Worm (Caenorhabditis elegans) whole organism, mixed stage, embryonic: ENCODE results near the gene Y38H6C.8.
A peak's percentile ranks its signal among the peaks of the same experiment; 100 is the strongest.

ENCODE experiments used
- M03D4.4 ChIP-seq: sonication (generic microtip); optimal IDR thresholded peaks from 2 replicates; lab custom pipeline; 2017; ENCODE audit warnings: mild to moderate bottlenecking, missing genetic modification characterization, missing compliant biosample characterization
- bed-3 ChIP-seq: fragments of 200-800 bp; sonication (Bioruptor generic); optimal IDR thresholded peaks from 3 replicates; lab custom pipeline; 2018; ENCODE audit warnings: mild to moderate bottlenecking, missing genetic modification characterization, moderate library complexity, missing compliant biosample characterization
- blmp-1 ChIP-seq: fragments of 150-350 bp; optimal IDR thresholded peaks from 2 replicates; lab custom pipeline; 2014; ENCODE audit warnings: missing biosample characterization, missing genetic modification characterization
- ceh-39 ChIP-seq: fragments of 150-350 bp; optimal IDR thresholded peaks from 2 replicates; lab custom pipeline; 2014; ENCODE audit warnings: missing biosample characterization, missing genetic modification characterization
- ceh-43 ChIP-seq: fragments of 200-800 bp; sonication (Bioruptor generic); optimal IDR thresholded peaks from 2 replicates; lab custom pipeline; 2018; ENCODE audit warnings: mild to moderate bottlenecking, missing genetic modification characterization, moderate library complexity, missing compliant biosample characterization
- ceh-83 ChIP-seq: fragments of 200-800 bp; sonication (Bioruptor generic); optimal IDR thresholded peaks from 2 replicates; lab custom pipeline; 2018; ENCODE audit warnings: mild to moderate bottlenecking, missing genetic modification characterization, missing compliant biosample characterization
- ces-1 ChIP-seq: fragments of 150-350 bp; optimal IDR thresholded peaks from 2 replicates; lab custom pipeline; 2014; ENCODE audit warnings: missing biosample characterization, missing genetic modification reagents, missing genetic modification characterization
- elt-1 ChIP-seq: sonication (generic microtip); optimal IDR thresholded peaks from 2 replicates; lab custom pipeline; 2017; ENCODE audit warnings: missing genetic modification characterization, mild to moderate bottlenecking, missing compliant biosample characterization, antibody characterized with exemption, moderate library complexity, borderline replicate concordance; ENCODE audit not compliant: insufficient read depth
- elt-3 ChIP-seq: fragments of 150-350 bp; optimal IDR thresholded peaks from 2 replicates; lab custom pipeline; 2014; ENCODE audit warnings: missing biosample characterization, missing genetic modification characterization
- ham-2 ChIP-seq: fragments of 200-800 bp; sonication (Bioruptor generic); optimal IDR thresholded peaks from 2 replicates; lab custom pipeline; 2018; ENCODE audit warnings: mild to moderate bottlenecking, missing genetic modification characterization, missing compliant biosample characterization
- hlh-1 ChIP-seq: fragments of 150-350 bp; optimal IDR thresholded peaks from 2 replicates; lab custom pipeline; 2014; ENCODE audit warnings: missing biosample characterization, missing genetic modification reagents, missing genetic modification characterization
- lin-13 ChIP-seq: fragments of 150-350 bp; optimal IDR thresholded peaks from 2 replicates; lab custom pipeline; 2014; ENCODE audit warnings: missing biosample characterization, missing genetic modification characterization
- lin-32 ChIP-seq: fragments of 200-800 bp; sonication (Bioruptor generic); optimal IDR thresholded peaks from 2 replicates; lab custom pipeline; 2018; ENCODE audit warnings: mild to moderate bottlenecking, missing genetic modification characterization, missing compliant biosample characterization
- mab-5 ChIP-seq: fragments of 150-350 bp; optimal IDR thresholded peaks from 2 replicates; lab custom pipeline; 2014; ENCODE audit warnings: missing biosample characterization, missing genetic modification characterization
- mep-1 ChIP-seq: fragments of 150-350 bp; optimal IDR thresholded peaks from 2 replicates; lab custom pipeline; 2017; ENCODE audit warnings: missing biosample characterization, missing genetic modification reagents, missing genetic modification characterization, inconsistent platforms
- nhr-12 ChIP-seq: fragments of 150-350 bp; optimal IDR thresholded peaks from 2 replicates; lab custom pipeline; 2014; ENCODE audit warnings: missing biosample characterization, missing genetic modification characterization
- nhr-237 ChIP-seq: fragments of 150-350 bp; optimal IDR thresholded peaks from 2 replicates; lab custom pipeline; 2014; ENCODE audit warnings: missing biosample characterization, missing genetic modification characterization
- nhr-28 ChIP-seq: fragments of 150-350 bp; optimal IDR thresholded peaks from 2 replicates; lab custom pipeline; 2014; ENCODE audit warnings: missing biosample characterization, missing genetic modification characterization
- nhr-76 ChIP-seq: sonication (generic microtip); optimal IDR thresholded peaks from 2 replicates; lab custom pipeline; 2017; ENCODE audit warnings: missing biosample characterization, missing genetic modification characterization
- sem-2 ChIP-seq: fragments of 200-800 bp; sonication (Bioruptor generic); optimal IDR thresholded peaks from 2 replicates; lab custom pipeline; 2018; ENCODE audit warnings: mild to moderate bottlenecking, missing genetic modification characterization, missing compliant biosample characterization
- sptf-1 ChIP-seq: sonication (generic microtip); optimal IDR thresholded peaks from 2 replicates; lab custom pipeline; 2017; ENCODE audit warnings: mild to moderate bottlenecking, missing genetic modification characterization, moderate library complexity, missing compliant biosample characterization
- tbx-8 ChIP-seq: fragments of 200-800 bp; sonication (Bioruptor generic); optimal IDR thresholded peaks from 2 replicates; lab custom pipeline; 2018; ENCODE audit warnings: mild to moderate bottlenecking, missing genetic modification characterization, moderate library complexity, missing compliant biosample characterization
- unc-120 ChIP-seq: sonication (generic microtip); optimal IDR thresholded peaks from 2 replicates; lab custom pipeline; 2017; ENCODE audit warnings: missing genetic modification characterization, missing compliant biosample characterization; ENCODE audit not compliant: poor library complexity, severe bottlenecking
- unc-39 ChIP-seq: fragments of 150-350 bp; optimal IDR thresholded peaks from 2 replicates; lab custom pipeline; 2014; ENCODE audit warnings: missing biosample characterization, missing genetic modification characterization
- unc-62 ChIP-seq: fragments of 150-350 bp; optimal IDR thresholded peaks from 2 replicates; lab custom pipeline; 2014; ENCODE audit warnings: missing biosample characterization, missing genetic modification reagents, missing genetic modification characterization
- zip-8 ChIP-seq: fragments of 150-350 bp; optimal IDR thresholded peaks from 2 replicates; lab custom pipeline; 2014; ENCODE audit warnings: missing biosample characterization, missing genetic modification characterization
- ztf-11 ChIP-seq: fragments of 150-350 bp; optimal IDR thresholded peaks from 2 replicates; lab custom pipeline; 2014; ENCODE audit warnings: missing biosample characterization, missing genetic modification characterization

The Y38H6C.8 gene

ce11 chrV:20485285-20485684, 28.5 kb upstream of the Y38H6C.8 start, which contains the start of gene dhcr-7:
TSS of gene dhcr-7 (minus strand) at chrV:20485385.
- TF ChIP-seq ceh-43 (GFP tag; lab: Kevin White, UChicago), result no peak
- no peak for TF ChIP-seq mep-1 (tag; lab: Kevin White, UChicago)
- no peak for TF ChIP-seq ham-2 (GFP tag; lab: Kevin White, UChicago)
- no peak for TF ChIP-seq M03D4.4
- TF ChIP-seq lin-13 (tag; lab: Kevin White, UChicago), result no peak
- TF ChIP-seq unc-39 (tag; lab: Kevin White, UChicago), result no peak
- no peak for TF ChIP-seq lin-32
- TF ChIP-seq bed-3 (GFP tag; lab: Kevin White, UChicago), result no peak
- TF ChIP-seq ztf-11 (tag; lab: Kevin White, UChicago), result no peak
- TF ChIP-seq sem-2 (GFP tag; lab: Kevin White, UChicago), result no peak
- TF ChIP-seq ceh-83 (GFP tag; lab: Kevin White, UChicago), result no peak
- no peak for TF ChIP-seq nhr-12 (tag; lab: Kevin White, UChicago)
- no peak for TF ChIP-seq nhr-28
- no peak for TF ChIP-seq elt-3 (tag; lab: Kevin White, UChicago)

- TF ChIP-seq elt-1 (tag; lab: Kevin White, UChicago) (no peak), ces-1 (GFP tag; lab: Kevin White, UChicago) (peak; percentile 34), unc-120 (tag; lab: Kevin White, UChicago) (peak; percentile 7), hlh-1 (tag; lab: Kevin White, UChicago) (peak; percentile 7)
These were observed 27.2 kb upstream of the Y38H6C.8 start for ce11 chrV:20486549-20486948.

ce11 chrV:20489102-20489501, 24.7 kb upstream of the Y38H6C.8 start, which contains the start of gene srbc-78:
TSS of gene srbc-78 (minus strand) at chrV:20489202.
- TF ChIP-seq ceh-83 (GFP tag; lab: Kevin White, UChicago) (no peak), hlh-1 (tag; lab: Kevin White, UChicago) (no peak), blmp-1 (tag; lab: Kevin White, UChicago) (no peak), nhr-76 (no peak), unc-120 (tag; lab: Kevin White, UChicago) (no peak), bed-3 (GFP tag; lab: Kevin White, UChicago) (no peak), ces-1 (GFP tag; lab: Kevin White, UChicago) (no peak), tbx-8 (GFP tag; lab: Kevin White, UChicago) (no peak), nhr-237 (tag; lab: Kevin White, UChicago) (no peak), nhr-28 (no peak), elt-3 (tag; lab: Kevin White, UChicago) (no peak)

ce11 chrV:20492385-20492784, 21.4 kb upstream of the Y38H6C.8 start, which contains the start of gene srbc-79:
TSS of gene srbc-79 (minus strand) at chrV:20492485.
- TF ChIP-seq nhr-12 (tag; lab: Kevin White, UChicago) (no peak), lin-32 (no peak), ham-2 (GFP tag; lab: Kevin White, UChicago) (no peak), unc-62 (GFP tag; lab: Kevin White, UChicago) (no peak), ceh-39 (tag; lab: Kevin White, UChicago) (no peak), nhr-28 (no peak), M03D4.4 (no peak), ceh-83 (GFP tag; lab: Kevin White, UChicago) (no peak), nhr-76 (no peak), sptf-1 (tag; lab: Kevin White, UChicago) (no peak), mab-5 (tag; lab: Kevin White, UChicago) (no peak)

ce11 chrV:20493271-20494231, 20.2 kb upstream of the Y38H6C.8 start, which contains the start of gene B0250.5:
TSS of gene B0250.5 (plus strand) at chrV:20493924.
- TF ChIP-seq M03D4.4, result no peak
- TF ChIP-seq mep-1 (tag; lab: Kevin White, UChicago), result peak; percentile 16
- TF ChIP-seq ces-1 (GFP tag; lab: Kevin White, UChicago), result peak; percentile 22

ce11 chrV:20497537-20497936, 16.2 kb upstream of the Y38H6C.8 start:
- TF ChIP-seq zip-8 (tag; lab: Kevin White, UChicago), result no peak
- no peak for TF ChIP-seq lin-13 (tag; lab: Kevin White, UChicago)
- no peak for TF ChIP-seq mep-1 (tag; lab: Kevin White, UChicago)
- no peak for TF ChIP-seq unc-39 (tag; lab: Kevin White, UChicago)
- no peak for TF ChIP-seq nhr-12 (tag; lab: Kevin White, UChicago)
- TF ChIP-seq blmp-1 (tag; lab: Kevin White, UChicago), result no peak
